Fruit fly (Drosophila melanogaster) whole organism, embryonic: ENCODE measurements around the gene rost.

Source experiments
- B-H2 ChIP-seq: fragments of 200-800 bp; sonication (Bioruptor generic); optimal IDR thresholded peaks from 2 replicates; lab custom pipeline; 2018; ENCODE audit warnings: missing biosample characterization, mild to moderate bottlenecking, missing genetic modification characterization
- Bteb2 ChIP-seq: fragments of 200-800 bp; sonication (Bioruptor generic); optimal IDR thresholded peaks from 2 replicates; lab custom pipeline; 2016; ENCODE audit warnings: missing biosample characterization, missing genetic modification characterization
- CG11093 ChIP-seq: fragments of 200-800 bp; sonication (Bioruptor generic); IDR thresholded peaks from 3 replicates; pipeline ENCODE4 v1.3.6; 2022; ENCODE audit warnings: missing biosample characterization, missing genetic modification characterization
- CG11456 ChIP-seq: fragments of 200-800 bp; sonication (Bioruptor generic); IDR thresholded peaks from 3 replicates; pipeline ENCODE4 v1.3.6; 2022; ENCODE audit warnings: missing biosample characterization, missing genetic modification characterization
- CG12744 ChIP-seq: fragments of 200-800 bp; sonication (Bioruptor generic); optimal IDR thresholded peaks from 2 replicates; lab custom pipeline; 2016; ENCODE audit warnings: missing biosample characterization, missing genetic modification characterization
- CG14441 ChIP-seq: fragments of 200-800 bp; sonication (Bioruptor generic); IDR thresholded peaks from 2 replicates; pipeline ENCODE4 v1.3.6; 2022; ENCODE audit warnings: missing biosample characterization, missing genetic modification characterization
- CG14965 ChIP-seq: fragments of 200-800 bp; sonication (Bioruptor generic); optimal IDR thresholded peaks from 2 replicates; lab custom pipeline; 2016; ENCODE audit warnings: missing biosample characterization, missing genetic modification characterization, borderline replicate concordance
- CG15269 ChIP-seq: fragments of 200-800 bp; sonication (Bioruptor generic); optimal IDR thresholded peaks from 2 replicates; lab custom pipeline; 2018; ENCODE audit warnings: missing biosample characterization, mild to moderate bottlenecking, missing genetic modification characterization, moderate library complexity
- CG15479 ChIP-seq: fragments of 200-800 bp; sonication (Bioruptor generic); optimal IDR thresholded peaks from 3 replicates; lab custom pipeline; 2019; ENCODE audit warnings: missing biosample characterization, mild to moderate bottlenecking, missing genetic modification characterization, moderate library complexity
- CG16815 ChIP-seq: fragments of 200-800 bp; sonication (Bioruptor generic); optimal IDR thresholded peaks from 3 replicates; lab custom pipeline; 2017; ENCODE audit warnings: missing biosample characterization, mild to moderate bottlenecking, missing genetic modification characterization
- CG17361 ChIP-seq: fragments of 200-800 bp; sonication (Bioruptor generic); IDR thresholded peaks from 3 replicates; pipeline ENCODE4 v1.3.6; 2022; ENCODE audit warnings: missing biosample characterization, missing genetic modification characterization
- CG17912 ChIP-seq: fragments of 200-800 bp; sonication (Bioruptor generic); optimal IDR thresholded peaks from 2 replicates; lab custom pipeline; 2018; ENCODE audit warnings: missing biosample characterization, mild to moderate bottlenecking, missing genetic modification characterization
- CG18619 ChIP-seq: fragments of 200-800 bp; sonication (Bioruptor generic); optimal IDR thresholded peaks from 3 replicates; lab custom pipeline; 2017; ENCODE audit warnings: missing biosample characterization, mild to moderate bottlenecking, missing genetic modification characterization
- CG31388 ChIP-seq: fragments of 200-800 bp; sonication (Bioruptor generic); optimal IDR thresholded peaks from 2 replicates; lab custom pipeline; 2016; ENCODE audit warnings: missing biosample characterization, missing genetic modification characterization
- CG34224 ChIP-seq: fragments of 200-800 bp; sonication (Bioruptor generic); IDR thresholded peaks from 3 replicates; pipeline ENCODE4 v1.3.6; 2022; ENCODE audit warnings: missing biosample characterization, missing genetic modification characterization; ENCODE audit not compliant: partially characterized antibody
- CG42726 ChIP-seq: fragments of 200-800 bp; sonication (Bioruptor generic); IDR thresholded peaks from 2 replicates; pipeline ENCODE4 v1.3.6; 2022; ENCODE audit warnings: missing biosample characterization, missing genetic modification characterization; ENCODE audit not compliant: partially characterized antibody
- CG4730 ChIP-seq: fragments of 200-800 bp; sonication (Bioruptor generic); IDR thresholded peaks from 2 replicates; pipeline ENCODE4 v1.3.6; 2022; ENCODE audit warnings: missing biosample characterization, missing genetic modification characterization
- CG7372 ChIP-seq: fragments of 200-800 bp; sonication (Bioruptor generic); IDR thresholded peaks from 2 replicates; pipeline ENCODE4 v1.3.6; 2022; ENCODE audit warnings: missing biosample characterization, missing genetic modification characterization
- CG8924 ChIP-seq: fragments of 200-800 bp; optimal IDR thresholded peaks from 3 replicates; lab custom pipeline; 2019; ENCODE audit warnings: missing biosample characterization, mild to moderate bottlenecking, missing genetic modification characterization, moderate library complexity
- CG8944 ChIP-seq: fragments of 200-800 bp; sonication (Bioruptor generic); optimal IDR thresholded peaks from 3 replicates; lab custom pipeline; 2016; ENCODE audit warnings: missing biosample characterization, missing genetic modification characterization
- D ChIP-seq, 2 experiments: fragments of 200-800 bp in 1 of 2; fragments of >200 bp in 1 of 2; sonication (Bioruptor generic) in 1 of 2; optimal IDR thresholded peaks; 2 replicates in 1 of 2; 3 replicates in 1 of 2; lab custom pipeline; 2017; ENCODE audit warnings: mild to moderate bottlenecking in 1 of 2, missing biosample characterization in 1 of 2, missing genetic modification characterization in 1 of 2, missing genetic modification reagents in 1 of 2
- D19B ChIP-seq: fragments of 200-800 bp; sonication (Bioruptor generic); optimal IDR thresholded peaks from 2 replicates; lab custom pipeline; 2017; ENCODE audit warnings: missing biosample characterization, mild to moderate bottlenecking, missing genetic modification characterization
- Dad ChIP-seq: fragments of 200-800 bp; sonication (Bioruptor generic); optimal IDR thresholded peaks from 3 replicates; lab custom pipeline; 2016; ENCODE audit warnings: missing biosample characterization, missing genetic modification characterization
- E2f2 ChIP-seq: fragments of 200-800 bp; sonication (Bioruptor generic); IDR thresholded peaks from 2 replicates; pipeline ENCODE4 v1.3.6; 2022; ENCODE audit warnings: missing biosample characterization, missing genetic modification characterization
- Hr3 ChIP-seq: fragments of 200-800 bp; sonication (Bioruptor generic); optimal IDR thresholded peaks from 3 replicates; lab custom pipeline; 2016; ENCODE audit warnings: missing biosample characterization, missing genetic modification characterization
- Mrtf ChIP-seq: fragments of 200-800 bp; sonication (Bioruptor generic); IDR thresholded peaks from 3 replicates; pipeline ENCODE4 v1.3.6; 2022; ENCODE audit warnings: missing biosample characterization, missing genetic modification characterization
- Neu2 ChIP-seq: fragments of 200-800 bp; sonication (Bioruptor generic); optimal IDR thresholded peaks from 3 replicates; lab custom pipeline; 2016; ENCODE audit warnings: missing biosample characterization, missing genetic modification characterization, borderline replicate concordance
- Nf-YB ChIP-seq: fragments of 200-800 bp; sonication (Bioruptor generic); optimal IDR thresholded peaks from 3 replicates; lab custom pipeline; 2019; ENCODE audit warnings: missing biosample characterization, mild to moderate bottlenecking, missing genetic modification characterization, moderate library complexity
- Rx ChIP-seq: fragments of 200-800 bp; sonication (Bioruptor generic); IDR thresholded peaks from 2 replicates; pipeline ENCODE4 v1.3.6; 2022; ENCODE audit warnings: missing biosample characterization, missing genetic modification characterization
- Usf ChIP-seq: fragments of 200-800 bp; sonication (Bioruptor generic); optimal IDR thresholded peaks from 2 replicates; lab custom pipeline; 2017; ENCODE audit warnings: missing genotype, missing biosample characterization, missing genetic modification characterization
- Xrp1 ChIP-seq: fragments of 200-800 bp; sonication (Bioruptor generic); IDR thresholded peaks from 2 replicates; pipeline ENCODE4 v1.3.6; 2022; ENCODE audit warnings: missing biosample characterization, missing genetic modification characterization
- chm ChIP-seq: fragments of 200-800 bp; sonication (Bioruptor generic); IDR thresholded peaks from 2 replicates; pipeline ENCODE4 v1.3.6; 2022; ENCODE audit warnings: missing biosample characterization, missing genetic modification characterization
- chn ChIP-seq: fragments of 200-800 bp; sonication (Bioruptor generic); optimal IDR thresholded peaks from 2 replicates; lab custom pipeline; 2016; ENCODE audit warnings: missing biosample characterization, missing genetic modification characterization
- esg ChIP-seq: fragments of 200-800 bp; sonication (Bioruptor generic); conservative IDR thresholded peaks from 2 replicates; pipeline ENCODE4 v1.3.6; 2022; ENCODE audit warnings: missing biosample characterization, missing genetic modification characterization
- eve ChIP-seq, 2 experiments: fragments of >200 bp; optimal IDR thresholded peaks; 2 replicates each; lab custom pipeline; 2017; ENCODE audit warnings: missing biosample characterization in 2 of 2, missing genetic modification characterization in 2 of 2
- fu2 ChIP-seq: fragments of 200-800 bp; sonication (Bioruptor generic); optimal IDR thresholded peaks from 2 replicates; lab custom pipeline; 2016; ENCODE audit warnings: missing biosample characterization, missing genetic modification characterization
- grau ChIP-seq: fragments of 200-800 bp; optimal IDR thresholded peaks from 3 replicates; lab custom pipeline; 2019; ENCODE audit warnings: missing biosample characterization, mild to moderate bottlenecking, missing genetic modification characterization, moderate library complexity
- lov ChIP-seq, 2 experiments: fragments of 200-800 bp in 1 of 2; fragments of >200 bp in 1 of 2; sonication (Bioruptor generic) in 1 of 2; IDR thresholded peaks in 1 of 2; optimal IDR thresholded peaks in 1 of 2; 2 replicates in 1 of 2; 3 replicates in 1 of 2; pipeline versions ENCODE4 v1.3.6 to Lab custom; 2017 to 2022; ENCODE audit warnings: missing biosample characterization in 1 of 2, missing genetic modification characterization in 1 of 2
- maf-S ChIP-seq: fragments of 200-800 bp; sonication (Bioruptor generic); optimal IDR thresholded peaks from 2 replicates; lab custom pipeline; 2016; ENCODE audit warnings: missing biosample characterization, missing genetic modification characterization
- pb ChIP-seq: fragments of 200-800 bp; sonication (Bioruptor generic); optimal IDR thresholded peaks from 3 replicates; lab custom pipeline; 2016; ENCODE audit warnings: missing biosample characterization, missing genetic modification characterization
- pros ChIP-seq: fragments of 200-800 bp; sonication (Bioruptor generic); optimal IDR thresholded peaks from 3 replicates; lab custom pipeline; 2019; ENCODE audit warnings: missing biosample characterization, mild to moderate bottlenecking, missing genetic modification characterization, moderate library complexity
- row ChIP-seq: fragments of 200-800 bp; sonication (Bioruptor generic); IDR thresholded peaks from 3 replicates; pipeline ENCODE4 v1.3.6; 2022; ENCODE audit warnings: missing biosample characterization, missing genetic modification characterization
- sens ChIP-seq: fragments of 200-800 bp; sonication (Bioruptor generic); peaks from one replicate; lab custom pipeline; 2016; ENCODE audit warnings: missing biosample characterization, missing genetic modification characterization
- slbo ChIP-seq: fragments of 200-800 bp; sonication (Bioruptor generic); IDR thresholded peaks from 2 replicates; pipeline ENCODE4 v1.3.6; 2022; ENCODE audit warnings: missing biosample characterization, missing genetic modification characterization
- sob ChIP-seq: fragments of 200-800 bp; sonication (Bioruptor generic); IDR thresholded peaks from 2 replicates; pipeline ENCODE4 v1.3.6; 2022; ENCODE audit warnings: missing biosample characterization, missing genetic modification characterization
- tap ChIP-seq: fragments of 200-800 bp; optimal IDR thresholded peaks from 3 replicates; lab custom pipeline; 2019; ENCODE audit warnings: missing biosample characterization, mild to moderate bottlenecking, missing genetic modification characterization, moderate library complexity
- tgo ChIP-seq: fragments of 200-800 bp; sonication (Bioruptor generic); IDR thresholded peaks from 3 replicates; pipeline ENCODE4 v1.3.6; 2022; ENCODE audit warnings: missing biosample characterization, missing genetic modification characterization
- ttk ChIP-seq: fragments of 200-800 bp; sonication (Bioruptor generic); IDR thresholded peaks from 2 replicates; pipeline ENCODE4 v2.1.2; 2022; ENCODE audit warnings: missing biosample characterization, missing genetic modification characterization

rost gene

dm6 chr2L:8949919-8950722, 39.2 kb downstream of the rost start (continued):
- TF ChIP-seq CG16815 (GFP tag; lab: Kevin White, UChicago) = no peak
- TF ChIP-seq Neu2 (GFP tag; lab: Kevin White, UChicago) = no peak
- TF ChIP-seq ttk = no peak; the same call in 1 of the 2 replicates
- no peak for TF ChIP-seq CG17912 (GFP tag; lab: Kevin White, UChicago)
- TF ChIP-seq CG31388 = no peak
- no peak for TF ChIP-seq Xrp1
- peak; percentile 93 for TF ChIP-seq pros (GFP tag; lab: Kevin White, UChicago)
- no peak for TF ChIP-seq Nf-YB (GFP tag; lab: Kevin White, UChicago)
- TF ChIP-seq fu2 = no peak
- TF ChIP-seq row (GFP tag; lab: Robert Waterston, UW) = 0 out of 3 replicates have a peak, but pooled peaks have one; percentile 6
- 0 out of 2 replicates have a peak, but pooled peaks have one; percentile 40 for TF ChIP-seq chm (GFP tag; lab: Robert Waterston, UW)

DNA sequence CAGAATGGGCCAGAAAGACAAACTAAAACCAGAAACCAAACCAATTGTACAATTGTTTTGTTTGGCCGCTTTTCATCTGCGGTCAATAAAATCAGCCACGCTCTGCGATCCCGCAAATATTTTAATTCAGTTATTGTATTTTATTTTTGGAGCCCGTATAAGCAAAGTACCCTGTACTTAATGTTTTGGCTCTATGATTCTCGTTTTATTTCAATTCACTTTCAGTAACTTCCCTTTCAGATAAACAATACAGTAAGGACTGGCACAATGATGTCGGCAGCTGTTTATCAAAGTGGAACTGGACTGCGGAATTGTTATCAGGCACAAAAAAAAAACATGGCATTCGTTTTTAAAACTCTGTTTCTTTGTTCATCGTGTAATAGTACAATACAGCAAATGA, 40.7 kb downstream of the rost start:
- TF ChIP-seq CG15479 (GFP tag; lab: Kevin White, UChicago) = peak; percentile 21
- no peak for TF ChIP-seq CG11093
- TF ChIP-seq grau (tag; lab: Kevin White, UChicago) = peak; percentile 51
- TF ChIP-seq Rx (GFP tag; lab: Robert Waterston, UW) = no peak
- TF ChIP-seq CG12744 (GFP tag; lab: Kevin White, UChicago) = no peak
- no peak for TF ChIP-seq CG7372 (GFP tag; lab: Robert Waterston, UW)
- no peak for TF ChIP-seq CG8944 (GFP tag; lab: Kevin White, UChicago)
- TF ChIP-seq sens (GFP tag; lab: Kevin White, UChicago) = peak; percentile 57
- TF ChIP-seq sob (GFP tag; lab: Robert Waterston, UW) = no peak
- no peak for TF ChIP-seq tap (tag; lab: Kevin White, UChicago)
- no peak for TF ChIP-seq CG34224
- no peak for TF ChIP-seq B-H2
- no peak for TF ChIP-seq slbo
- peak; percentile 2 for TF ChIP-seq D19B
- no peak for TF ChIP-seq CG17361
- TF ChIP-seq eve (GFP tag; optimal IDR thresholded peaks at IDR 0.05; lab: Kevin White, UChicago) = no peak
- no peak for TF ChIP-seq CG18619 (GFP tag; lab: Kevin White, UChicago)
- TF ChIP-seq CG15269 (tag; lab: Kevin White, UChicago) = no peak
- no peak for TF ChIP-seq CG16815 (GFP tag; lab: Kevin White, UChicago)
- no peak for TF ChIP-seq Mrtf (GFP tag; lab: Robert Waterston, UW)
- no peak for TF ChIP-seq CG4730
- TF ChIP-seq CG42726 (GFP tag; lab: Robert Waterston, UW) = no peak
- TF ChIP-seq CG8924 (tag; lab: Kevin White, UChicago) = no peak
- TF ChIP-seq Bteb2 (GFP tag; lab: Kevin White, UChicago) = no peak
- no peak for TF ChIP-seq Hr3
- no peak for TF ChIP-seq Dad (GFP tag; lab: Kevin White, UChicago)
- TF ChIP-seq D (optimal IDR thresholded peaks at IDR 0.05; lab: Kevin White, UChicago) = no peak
- TF ChIP-seq D (GFP tag; optimal IDR thresholded peaks at IDR 0.05; lab: Kevin White, UChicago) = no peak
- TF ChIP-seq row (GFP tag; lab: Robert Waterston, UW) = 0 out of 3 replicates have a peak, but pooled peaks have one; percentile 10
- TF ChIP-seq lov (optimal IDR thresholded peaks at IDR 0.05; lab: Kevin White, UChicago) = no peak
- no peak for TF ChIP-seq lov (GFP tag; IDR thresholded peaks at IDR 0.05; lab: Robert Waterston, UW)
- TF ChIP-seq CG14441 (GFP tag; lab: Robert Waterston, UW) = no peak
- TF ChIP-seq chm (GFP tag; lab: Robert Waterston, UW) = no peak
- no peak for TF ChIP-seq chn (GFP tag; lab: Kevin White, UChicago)
- no peak for TF ChIP-seq esg (GFP tag; lab: Robert Waterston, UW)
- no peak for TF ChIP-seq pb (GFP tag; lab: Kevin White, UChicago)
- no peak for TF ChIP-seq E2f2 (GFP tag; lab: Robert Waterston, UW)
- TF ChIP-seq CG11456 (GFP tag; lab: Robert Waterston, UW) = no peak
- TF ChIP-seq maf-S (GFP tag; lab: Kevin White, UChicago) = no peak
- no peak for TF ChIP-seq Usf (GFP tag; lab: Kevin White, UChicago)
- TF ChIP-seq tgo (GFP tag; lab: Robert Waterston, UW) = no peak
- TF ChIP-seq CG14965 = no peak
